Fruit fly (Drosophila melanogaster): ENCODE results near the gene CG12316.

CG12316 gene

dm6 chr3L:15107158-15107775, 29.5 kb downstream of the CG12316 start (continued):
- TF ChIP-seq CG33557 (GFP tag; optimal IDR thresholded peaks at IDR 0.05) (no peak), Nf-YC (tag; optimal IDR thresholded peaks at IDR 0.05) (no peak), MTF-1 (GFP tag; optimal IDR thresholded peaks at IDR 0.05; ENCODE audit: borderline replicate concordance) (no peak), Jarid2 (GFP tag; optimal IDR thresholded peaks at IDR 0.05) (no peak), CG11456 (GFP tag; IDR thresholded peaks at IDR 0.05) (no peak), E2f1 (GFP tag; IDR thresholded peaks at IDR 0.05) (no peak), emc (GFP tag; optimal IDR thresholded peaks at IDR 0.05) (no peak), CG8924 (tag; optimal IDR thresholded peaks at IDR 0.05) (no peak), sob (GFP tag; IDR thresholded peaks at IDR 0.05) (no peak), Optix (GFP tag; IDR thresholded peaks at IDR 0.05) (no peak), bcd (GFP tag; optimal IDR thresholded peaks at IDR 0.05) (no peak), z (GFP tag; IDR thresholded peaks at IDR 0.05) (no peak), Doc3 (GFP tag; IDR thresholded peaks at IDR 0.05; ENCODE audit: partially characterized antibody) (0 out of 3 replicates have a peak, but pooled peaks have one; percentile 25), sug (tag; optimal IDR thresholded peaks at IDR 0.05) (no peak), BEAF-32 (GFP tag; optimal IDR thresholded peaks at IDR 0.05) (no peak), cg (GFP tag; optimal IDR thresholded peaks at IDR 0.05) (peak; percentile 54), cad (GFP tag; optimal IDR thresholded peaks at IDR 0.05) (no peak), corto (GFP tag; optimal IDR thresholded peaks at IDR 0.05) (no peak), CG17829 (tag; optimal IDR thresholded peaks at IDR 0.05) (no peak), CG15479 (GFP tag; optimal IDR thresholded peaks at IDR 0.05) (no peak), Lpt (GFP tag; optimal IDR thresholded peaks at IDR 0.05) (no peak), D (optimal IDR thresholded peaks at IDR 0.05) (no peak), D (GFP tag; optimal IDR thresholded peaks at IDR 0.05) (no peak), sd (tag; optimal IDR thresholded peaks at IDR 0.05) (peak; percentile 5), mld (GFP tag; IDR thresholded peaks at IDR 0.05; ENCODE audit: partially characterized antibody) (no peak), pfk (GFP tag; optimal IDR thresholded peaks at IDR 0.05) (no peak), ash1 (GFP tag; optimal IDR thresholded peaks at IDR 0.05) (no peak), Ravus (GFP tag; IDR thresholded peaks at IDR 0.05) (no peak), CG4360 (GFP tag; IDR thresholded peaks at IDR 0.05) (peak; percentile 84), CG2889 (GFP tag; IDR thresholded peaks at IDR 0.05) (peak; percentile 13; the same call in 1 of the 3 replicates), HmgD (GFP tag; optimal IDR thresholded peaks at IDR 0.05) (no peak), CG14965 (GFP tag; optimal IDR thresholded peaks at IDR 0.05; ENCODE audit: borderline replicate concordance) (no peak), repo (GFP tag; optimal IDR thresholded peaks at IDR 0.05) (no peak), Oli (tag; optimal IDR thresholded peaks at IDR 0.05) (no peak), nmo (GFP tag; optimal IDR thresholded peaks at IDR 0.05) (no peak), CG10366 (GFP tag; IDR thresholded peaks at IDR 0.05) (no peak), ara (GFP tag; IDR thresholded peaks at IDR 0.05) (no peak), nerfin-1 (tag; optimal IDR thresholded peaks at IDR 0.05) (no peak), chinmo (GFP tag; IDR thresholded peaks at IDR 0.05; ENCODE audit: partially characterized antibody) (peak; percentile 62; the same call in 1 of the 4 replicates)

DNA sequence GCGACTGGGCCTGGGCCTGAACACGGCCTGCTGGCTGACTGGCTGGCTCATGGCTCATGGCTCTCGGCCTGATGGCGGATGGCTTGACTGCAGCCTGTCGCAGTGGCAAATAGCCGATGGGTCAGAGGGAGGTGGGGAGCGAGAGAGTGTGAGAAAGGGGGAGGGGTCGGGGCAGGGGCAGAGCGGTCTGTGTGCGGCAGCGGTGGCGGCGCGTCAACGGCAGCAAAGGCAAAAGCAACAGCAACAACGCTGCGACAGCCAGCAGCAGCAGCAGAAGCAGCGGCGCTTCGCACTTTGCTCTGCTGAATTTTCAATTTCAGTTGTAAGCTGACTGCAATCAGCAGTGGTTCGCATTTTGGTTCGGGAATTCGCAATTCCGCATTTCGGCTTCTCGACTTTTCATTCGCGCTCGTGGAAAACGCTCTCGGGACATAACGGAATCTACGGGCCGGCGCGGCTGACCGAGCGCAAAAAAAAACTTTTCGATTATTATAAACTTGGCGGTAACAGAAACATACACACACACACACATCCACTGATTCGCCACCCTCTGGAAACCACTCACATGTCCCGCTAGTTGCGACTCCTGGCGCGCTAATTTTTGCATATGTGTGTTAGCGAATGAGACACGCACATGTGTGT, 31.0 kb downstream of the CG12316 start, which contains the start of gene CG45071:
TSS of gene CG45071 (plus strand) at position 317 of the 642 bp plus-strand sequence.
- TF ChIP-seq Fer3 (tag; optimal IDR thresholded peaks at IDR 0.05) (no peak), CG33213 (GFP tag; optimal IDR thresholded peaks at IDR 0.05) (no peak), sqz (GFP tag; optimal IDR thresholded peaks at IDR 0.05) (no peak), Mrtf (GFP tag; IDR thresholded peaks at IDR 0.05) (no peak), CG3726 (GFP tag; IDR thresholded peaks at IDR 0.05) (0 out of 3 replicates have a peak, but pooled peaks have one; percentile 51), chinmo (GFP tag; IDR thresholded peaks at IDR 0.05; ENCODE audit: partially characterized antibody) (0 out of 4 replicates have a peak, but pooled peaks have one; percentile 61), CG6854 (GFP tag; optimal IDR thresholded peaks at IDR 0.05) (peak; percentile 59), cg (GFP tag; optimal IDR thresholded peaks at IDR 0.05) (peak; percentile 2), Adf1 (GFP tag; IDR thresholded peaks at IDR 0.05) (peak; percentile 48), Opbp (GFP tag; IDR thresholded peaks at IDR 0.05; ENCODE audit: partially characterized antibody) (0 out of 3 replicates have a peak, but pooled peaks have one; percentile 16), Deaf1 (tag; optimal IDR thresholded peaks at IDR 0.05) (peak; percentile 26), CG43689 (GFP tag; IDR thresholded peaks at IDR 0.05) (0 out of 2 replicates have a peak, but pooled peaks have one; percentile 15), Drgx (GFP tag; IDR thresholded peaks at IDR 0.05) (peak; percentile 25; the same call in 1 of the 2 replicates)
